Worm (Caenorhabditis elegans): Measurements from ENCODE around the gene C07B5.2.

- TF ChIP-seq dao-5 (tag; optimal IDR thresholded peaks at IDR 0.05) (no peak), him-1 (tag; optimal IDR thresholded peaks at IDR 0.05) (no peak), W03F9.2 (tag; optimal IDR thresholded peaks at IDR 0.05) (no peak)
Observed at ce11 chrX:9543352-9543751, 26.3 kb upstream of the C07B5.2 start, which contains the start of gene F49E2.5.
